Worm (Caenorhabditis elegans): ENCODE measurements around the gene lmd-3.

The lmd-3 gene

DNA sequence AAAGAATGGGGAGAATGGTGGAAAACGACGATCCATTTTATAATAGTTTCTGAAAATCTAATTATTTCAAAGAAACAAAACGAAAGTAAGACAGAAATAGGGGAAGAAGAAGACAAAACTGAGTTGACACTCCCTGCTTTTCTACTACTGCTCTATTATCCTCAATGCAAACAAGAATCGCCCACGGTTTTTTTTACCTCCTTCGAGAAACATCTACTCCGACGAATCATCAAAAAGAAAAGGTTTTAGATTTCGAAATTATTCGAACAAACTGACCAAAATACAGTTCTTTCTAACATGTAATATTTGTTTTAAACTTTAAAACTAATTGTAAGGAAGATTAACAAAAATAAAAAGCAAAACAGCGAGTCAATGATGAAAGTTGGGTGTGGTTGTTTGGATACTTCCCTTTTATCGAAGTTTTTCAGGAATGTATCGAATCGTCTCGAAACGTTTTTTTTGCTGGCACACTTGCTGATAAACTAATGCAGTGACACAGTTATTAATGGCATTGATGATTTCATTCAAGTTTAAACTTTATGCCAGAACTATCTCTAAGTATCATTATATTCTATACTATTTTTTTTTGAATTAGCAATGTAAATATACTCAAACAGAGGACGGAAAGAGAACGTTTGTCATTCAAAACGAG, 58.6 kb downstream of the lmd-3 start, which contains the start of gene hsp-17:
TSS of gene hsp-17 (minus strand) at position 51 of the 652 bp plus-strand sequence.
- no peak for TF ChIP-seq ref-1 (GFP tag; conservative IDR thresholded peaks at IDR 0.05)
- no peak for TF ChIP-seq flt-1 (GFP tag; IDR thresholded peaks at IDR 0.05)
- TF ChIP-seq T22C8.4 (GFP tag; IDR thresholded peaks at IDR 0.05) = no peak
- TF ChIP-seq tab-1 (GFP tag; IDR thresholded peaks at IDR 0.05) = no peak
- TF ChIP-seq cog-1 (tag; optimal IDR thresholded peaks at IDR 0.05) = no peak
- TF ChIP-seq ztf-23 (GFP tag; IDR thresholded peaks at IDR 0.05) = no peak
- no peak for TF ChIP-seq ztf-29 (GFP tag; IDR thresholded peaks at IDR 0.05)
- no peak for TF ChIP-seq klf-2 (GFP tag; conservative IDR thresholded peaks at IDR 0.05)
- no peak for TF ChIP-seq med-1 (GFP tag; optimal IDR thresholded peaks at IDR 0.05; ENCODE audit: insufficient read depth)

- no peak for TF ChIP-seq med-1 (GFP tag; optimal IDR thresholded peaks at IDR 0.05; ENCODE audit: insufficient read depth)
- TF ChIP-seq flt-1 (GFP tag; IDR thresholded peaks at IDR 0.05) = no peak
- TF ChIP-seq ztf-23 (GFP tag; IDR thresholded peaks at IDR 0.05) = no peak
- no peak for TF ChIP-seq cog-1 (tag; optimal IDR thresholded peaks at IDR 0.05)
- TF ChIP-seq tab-1 (GFP tag; IDR thresholded peaks at IDR 0.05) = no peak
- TF ChIP-seq ref-1 (GFP tag; conservative IDR thresholded peaks at IDR 0.05) = no peak
- no peak for TF ChIP-seq klf-2 (GFP tag; conservative IDR thresholded peaks at IDR 0.05)
- TF ChIP-seq T22C8.4 (GFP tag; IDR thresholded peaks at IDR 0.05) = no peak
- TF ChIP-seq ztf-29 (GFP tag; IDR thresholded peaks at IDR 0.05) = no peak
Measured at ce11 chrV:8384809-8385208, 59.8 kb downstream of the lmd-3 start.

DNA sequence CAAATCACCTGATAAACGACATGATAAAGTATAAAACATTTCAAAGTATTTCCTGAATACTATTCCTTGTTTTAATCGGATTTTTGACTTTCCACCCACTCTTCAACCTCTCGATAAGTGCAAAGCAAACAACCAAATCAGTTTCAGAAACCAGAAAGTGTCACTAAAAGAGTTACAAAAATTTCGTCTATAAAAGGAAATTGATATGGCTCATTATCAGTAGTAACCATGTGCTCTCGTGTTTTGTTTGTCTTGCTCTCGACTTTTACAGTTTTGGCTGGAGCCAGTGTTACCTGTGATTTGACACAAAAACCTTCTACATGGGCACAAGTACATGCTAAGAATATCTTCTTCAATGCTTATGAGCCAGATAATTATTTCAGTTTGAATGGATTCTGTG, 60.9 kb downstream of the lmd-3 start, which contains the start of gene F52E1.14:
TSS of gene F52E1.14 (plus strand) at position 207 of the 400 bp plus-strand sequence.
- TF ChIP-seq ref-1 (GFP tag; conservative IDR thresholded peaks at IDR 0.05) = no peak
- no peak for TF ChIP-seq ztf-23 (GFP tag; IDR thresholded peaks at IDR 0.05)
- TF ChIP-seq cog-1 (tag; optimal IDR thresholded peaks at IDR 0.05) = no peak
- TF ChIP-seq med-1 (GFP tag; optimal IDR thresholded peaks at IDR 0.05; ENCODE audit: insufficient read depth) = no peak
- TF ChIP-seq ztf-29 (GFP tag; IDR thresholded peaks at IDR 0.05) = no peak
- TF ChIP-seq klf-2 (GFP tag; conservative IDR thresholded peaks at IDR 0.05) = no peak
- no peak for TF ChIP-seq tab-1 (GFP tag; IDR thresholded peaks at IDR 0.05)
- TF ChIP-seq flt-1 (GFP tag; IDR thresholded peaks at IDR 0.05) = no peak
- no peak for TF ChIP-seq T22C8.4 (GFP tag; IDR thresholded peaks at IDR 0.05)

ce11 chrV:8380076-8380475, 64.5 kb downstream of the lmd-3 start:
- TF ChIP-seq ztf-29 (GFP tag; IDR thresholded peaks at IDR 0.05) = no peak
- TF ChIP-seq T22C8.4 (GFP tag; IDR thresholded peaks at IDR 0.05) = no peak
- TF ChIP-seq cog-1 (tag; optimal IDR thresholded peaks at IDR 0.05) = no peak
- TF ChIP-seq ztf-23 (GFP tag; IDR thresholded peaks at IDR 0.05) = no peak
- no peak for TF ChIP-seq klf-2 (GFP tag; conservative IDR thresholded peaks at IDR 0.05)
- no peak for TF ChIP-seq ref-1 (GFP tag; conservative IDR thresholded peaks at IDR 0.05)
- TF ChIP-seq med-1 (GFP tag; optimal IDR thresholded peaks at IDR 0.05; ENCODE audit: insufficient read depth) = no peak
- no peak for TF ChIP-seq flt-1 (GFP tag; IDR thresholded peaks at IDR 0.05)
- no peak for TF ChIP-seq tab-1 (GFP tag; IDR thresholded peaks at IDR 0.05)

- TF ChIP-seq klf-2 (GFP tag; conservative IDR thresholded peaks at IDR 0.05) (no peak), flt-1 (GFP tag; IDR thresholded peaks at IDR 0.05) (no peak), ztf-29 (GFP tag; IDR thresholded peaks at IDR 0.05) (no peak), tab-1 (GFP tag; IDR thresholded peaks at IDR 0.05) (no peak), T22C8.4 (GFP tag; IDR thresholded peaks at IDR 0.05) (no peak), ztf-23 (GFP tag; IDR thresholded peaks at IDR 0.05) (no peak), cog-1 (tag; optimal IDR thresholded peaks at IDR 0.05) (no peak), ref-1 (GFP tag; conservative IDR thresholded peaks at IDR 0.05) (no peak), med-1 (GFP tag; optimal IDR thresholded peaks at IDR 0.05; ENCODE audit: insufficient read depth) (no peak)
Measured at ce11 chrV:8379206-8379605, 65.4 kb downstream of the lmd-3 start, which contains the start of gene F52E1.5. F52E1.5 (plus strand) TSS chrV:8379506.

DNA sequence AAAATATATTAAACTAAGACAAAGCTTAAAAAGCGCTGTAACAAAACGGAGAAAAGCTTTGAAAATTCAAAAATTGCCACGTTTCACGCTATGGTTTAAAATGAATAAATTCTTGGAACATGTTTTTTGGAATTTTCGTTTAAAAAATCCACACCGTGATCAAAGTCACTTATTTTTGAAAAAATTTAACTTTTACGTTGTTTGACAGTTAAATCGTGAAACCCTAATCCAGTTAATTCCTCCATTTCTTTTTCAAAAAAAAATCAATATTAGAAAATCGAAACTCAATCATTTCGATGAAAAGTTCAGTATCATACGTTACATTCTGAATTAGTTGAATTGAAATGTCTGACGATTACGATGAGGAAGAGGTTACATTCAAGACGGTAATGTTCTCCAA, 68.8 kb downstream of the lmd-3 start, which contains the start of gene F38E1.3:
TSS of gene F38E1.3 (plus strand) at position 301 of the 400 bp plus-strand sequence.
- TF ChIP-seq med-1 (GFP tag; optimal IDR thresholded peaks at IDR 0.05; ENCODE audit: insufficient read depth) (no peak), ztf-23 (GFP tag; IDR thresholded peaks at IDR 0.05) (no peak), flt-1 (GFP tag; IDR thresholded peaks at IDR 0.05) (no peak), klf-2 (GFP tag; conservative IDR thresholded peaks at IDR 0.05) (no peak), T22C8.4 (GFP tag; IDR thresholded peaks at IDR 0.05) (no peak), ref-1 (GFP tag; conservative IDR thresholded peaks at IDR 0.05) (no peak), cog-1 (tag; optimal IDR thresholded peaks at IDR 0.05) (no peak), ztf-29 (GFP tag; IDR thresholded peaks at IDR 0.05) (no peak), tab-1 (GFP tag; IDR thresholded peaks at IDR 0.05) (no peak)

- TF ChIP-seq ref-1 (GFP tag; conservative IDR thresholded peaks at IDR 0.05) = no peak
- TF ChIP-seq tab-1 (GFP tag; IDR thresholded peaks at IDR 0.05) = no peak
- TF ChIP-seq klf-2 (GFP tag; conservative IDR thresholded peaks at IDR 0.05) = no peak
- no peak for TF ChIP-seq med-1 (GFP tag; optimal IDR thresholded peaks at IDR 0.05; ENCODE audit: insufficient read depth)
- TF ChIP-seq ztf-23 (GFP tag; IDR thresholded peaks at IDR 0.05) = no peak
- TF ChIP-seq flt-1 (GFP tag; IDR thresholded peaks at IDR 0.05) = no peak
Measured at ce11 chrV:8375419-8375818, 69.2 kb downstream of the lmd-3 start, which contains the start of gene F38E1.10. F38E1.10 (minus strand) TSS chrV:8375519.

DNA sequence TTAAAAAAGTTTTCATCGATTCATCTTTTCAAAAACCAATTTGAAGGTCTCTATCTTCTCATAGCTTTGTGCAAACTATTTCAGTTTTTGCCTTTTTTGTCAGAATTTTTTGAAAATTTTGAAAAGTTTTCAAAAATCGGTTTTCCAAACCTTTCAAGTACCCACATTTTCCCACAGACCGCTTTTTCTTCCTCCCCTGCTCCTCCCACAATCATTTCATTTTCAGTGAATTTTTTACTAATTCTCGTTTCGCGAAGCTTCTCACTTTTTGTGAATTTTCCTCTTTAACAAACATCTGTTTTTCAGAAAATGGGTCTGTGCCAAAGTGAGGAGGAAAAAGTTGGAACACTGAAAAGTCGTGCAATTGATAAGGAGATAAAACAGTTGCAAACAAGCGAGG, 73.9 kb downstream of the lmd-3 start, which contains the start of gene gpa-2:
TSS of gene gpa-2 (plus strand) at position 301 of the 400 bp plus-strand sequence.
- no peak for TF ChIP-seq med-1 (GFP tag; optimal IDR thresholded peaks at IDR 0.05; ENCODE audit: insufficient read depth)
- TF ChIP-seq T22C8.4 (GFP tag; IDR thresholded peaks at IDR 0.05) = no peak
- no peak for TF ChIP-seq tab-1 (GFP tag; IDR thresholded peaks at IDR 0.05)
- TF ChIP-seq flt-1 (GFP tag; IDR thresholded peaks at IDR 0.05) = no peak
- no peak for TF ChIP-seq ref-1 (GFP tag; conservative IDR thresholded peaks at IDR 0.05)
- TF ChIP-seq ztf-29 (GFP tag; IDR thresholded peaks at IDR 0.05) = no peak
- no peak for TF ChIP-seq cog-1 (tag; optimal IDR thresholded peaks at IDR 0.05)
- no peak for TF ChIP-seq klf-2 (GFP tag; conservative IDR thresholded peaks at IDR 0.05)
- no peak for TF ChIP-seq ztf-23 (GFP tag; IDR thresholded peaks at IDR 0.05)
